Worm (Caenorhabditis elegans) whole organism, L4/young adult: Measurements from ENCODE around the gene sgcb-1.

Experiments
- W03F9.2 ChIP-seq: fragments of 150-350 bp; optimal IDR thresholded peaks from 2 replicates; lab custom pipeline; 2014; ENCODE audit warnings: missing biosample characterization, missing genetic modification characterization
- dao-5 ChIP-seq: sonication (generic microtip); optimal IDR thresholded peaks from 2 replicates; lab custom pipeline; 2016; ENCODE audit warnings: missing genotype, missing genetic modification characterization, moderate library complexity, missing compliant biosample characterization
- him-1 ChIP-seq: sonication (generic microtip); optimal IDR thresholded peaks from 2 replicates; lab custom pipeline; 2016; ENCODE audit warnings: missing genotype, missing genetic modification reagents, missing genetic modification characterization, missing compliant biosample characterization

DNA sequence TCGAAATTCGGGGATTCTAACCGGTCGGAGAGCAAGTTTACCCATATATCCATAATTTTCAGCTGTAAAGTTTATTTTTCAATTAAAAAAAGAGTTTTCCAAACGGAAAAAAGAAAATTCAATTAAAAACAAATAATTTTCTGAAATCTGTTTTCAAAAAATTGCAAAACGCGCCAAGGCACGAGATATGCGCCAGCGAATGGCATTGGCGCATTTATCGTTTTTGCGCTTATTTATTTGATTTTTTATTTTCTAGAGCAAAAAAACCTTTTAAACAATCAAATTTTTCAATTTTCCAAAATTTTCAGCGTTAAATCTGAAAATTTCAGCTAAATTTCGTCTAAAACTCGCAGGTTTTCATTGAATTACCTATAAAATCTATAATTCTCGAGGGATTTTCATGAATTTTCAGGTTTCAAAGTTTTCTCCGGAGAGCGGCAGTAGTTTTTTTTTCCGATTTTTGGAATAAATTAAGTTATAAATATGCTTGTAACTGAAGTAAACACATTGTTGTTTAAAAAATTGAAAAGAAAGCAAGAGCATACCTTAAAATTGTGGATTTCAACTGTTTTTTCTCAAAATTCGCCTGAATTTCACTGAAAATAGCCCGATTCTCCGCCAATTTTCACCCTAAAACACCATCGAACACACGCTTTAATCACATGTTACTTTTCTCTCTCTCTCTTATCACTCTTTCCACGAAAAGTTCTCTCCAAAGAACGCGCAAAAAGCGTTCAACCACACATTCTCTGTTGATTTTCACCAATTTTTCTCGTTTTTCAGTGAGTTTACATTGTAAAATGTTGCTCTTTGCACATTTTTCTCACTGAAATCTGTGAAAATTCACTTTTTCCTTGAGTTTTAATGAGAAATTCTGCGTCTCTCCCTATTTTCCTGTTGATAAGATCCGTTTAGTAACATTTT lies 40.2 kb upstream of the sgcb-1 start, which contains the start of gene B0432.10:
- no peak for TF ChIP-seq him-1 (tag; lab: Kevin White, UChicago)
- TF ChIP-seq W03F9.2 (tag; lab: Kevin White, UChicago): peak; percentile 84
- TF ChIP-seq dao-5 (tag; lab: Kevin White, UChicago): no peak
